Fruit fly (Drosophila melanogaster) whole organism, embryonic: Measurements from ENCODE around the gene UQCR-Q.
A peak's percentile ranks its signal among the peaks of the same experiment; 100 is the strongest.

Experiments
- B-H2 ChIP-seq: fragments of 200-800 bp; sonication (Bioruptor generic); optimal IDR thresholded peaks from 2 replicates; lab custom pipeline; 2018; ENCODE audit warnings: missing biosample characterization, mild to moderate bottlenecking, missing genetic modification characterization
- CG15073 ChIP-seq: fragments of 200-800 bp; sonication (Bioruptor generic); optimal IDR thresholded peaks from 2 replicates; lab custom pipeline; 2016; ENCODE audit warnings: missing biosample characterization, missing genetic modification characterization
- CG1603 ChIP-seq: fragments of 200-800 bp; sonication (Bioruptor generic); optimal IDR thresholded peaks from 2 replicates; lab custom pipeline; 2019; ENCODE audit warnings: missing biosample characterization, mild to moderate bottlenecking, missing genetic modification characterization, moderate library complexity
- CG16863 ChIP-seq: fragments of 200-800 bp; sonication (Bioruptor generic); optimal IDR thresholded peaks from 3 replicates; lab custom pipeline; 2016; ENCODE audit warnings: missing biosample characterization, missing genetic modification characterization
- CG31365 ChIP-seq: fragments of 200-800 bp; sonication (Bioruptor generic); optimal IDR thresholded peaks from 2 replicates; lab custom pipeline; 2018; ENCODE audit warnings: missing biosample characterization, mild to moderate bottlenecking, missing genetic modification characterization
- CG3995 ChIP-seq: fragments of 200-800 bp; sonication (Bioruptor generic); optimal IDR thresholded peaks from 3 replicates; lab custom pipeline; 2016; ENCODE audit warnings: missing biosample characterization, missing genetic modification characterization
- CG5953 ChIP-seq: fragments of 200-800 bp; sonication (Bioruptor generic); IDR thresholded peaks from 2 replicates; pipeline ENCODE4 v1.3.6; 2022; ENCODE audit warnings: missing biosample characterization, missing genetic modification characterization
- CG7271 ChIP-seq: fragments of 200-800 bp; sonication (Bioruptor generic); optimal IDR thresholded peaks from 2 replicates; lab custom pipeline; 2018; ENCODE audit warnings: missing biosample characterization, mild to moderate bottlenecking, missing genetic modification characterization, moderate library complexity
- CG7786 ChIP-seq: fragments of 200-800 bp; sonication (Bioruptor generic); optimal IDR thresholded peaks from 2 replicates; lab custom pipeline; 2016; ENCODE audit warnings: missing biosample characterization, missing genetic modification characterization
- CG7963 ChIP-seq: fragments of 200-800 bp; sonication (Bioruptor generic); IDR thresholded peaks from 3 replicates; pipeline ENCODE4 v1.3.6; 2022; ENCODE audit warnings: missing biosample characterization, missing genetic modification characterization; ENCODE audit not compliant: partially characterized antibody
- CG9817 ChIP-seq: fragments of 200-800 bp; sonication (Bioruptor generic); optimal IDR thresholded peaks from 2 replicates; lab custom pipeline; 2018; ENCODE audit warnings: missing biosample characterization, mild to moderate bottlenecking, missing genetic modification characterization, moderate library complexity
- CG9932 ChIP-seq: fragments of 200-800 bp; sonication (Bioruptor generic); IDR thresholded peaks from 2 replicates; pipeline ENCODE4 v1.3.6; 2022; ENCODE audit warnings: missing biosample characterization, missing genetic modification characterization
- Camta ChIP-seq: fragments of 200-800 bp; sonication (Bioruptor generic); optimal IDR thresholded peaks from 2 replicates; lab custom pipeline; 2016; ENCODE audit warnings: missing biosample characterization, missing genetic modification characterization
- Doc2 ChIP-seq: fragments of 200-800 bp; sonication (Bioruptor generic); IDR thresholded peaks from 2 replicates; pipeline ENCODE4 v1.3.6; 2022; ENCODE audit warnings: missing biosample characterization, missing genetic modification characterization
- H15 ChIP-seq: fragments of 200-800 bp; sonication (Bioruptor generic); IDR thresholded peaks from 3 replicates; pipeline ENCODE4 v1.3.6; 2022; ENCODE audit warnings: missing biosample characterization, missing genetic modification characterization
- HLHmδ ChIP-seq: fragments of 200-800 bp; sonication (Bioruptor generic); optimal IDR thresholded peaks from 2 replicates; lab custom pipeline; 2018; ENCODE audit warnings: missing biosample characterization, mild to moderate bottlenecking, missing genetic modification characterization, moderate library complexity
- HmgD ChIP-seq: fragments of 200-800 bp; sonication (Bioruptor generic); optimal IDR thresholded peaks from 3 replicates; lab custom pipeline; 2016; ENCODE audit warnings: missing biosample characterization, missing genetic modification characterization
- Hsf ChIP-seq: fragments of 200-800 bp; sonication (Bioruptor generic); optimal IDR thresholded peaks from 3 replicates; lab custom pipeline; 2016; ENCODE audit warnings: missing biosample characterization, missing genetic modification characterization
- MTF-1 ChIP-seq: fragments of 200-800 bp; sonication (Bioruptor generic); optimal IDR thresholded peaks from 2 replicates; lab custom pipeline; 2018; ENCODE audit warnings: missing biosample characterization, mild to moderate bottlenecking, missing genetic modification characterization, borderline replicate concordance
- NC2α ChIP-seq: fragments of 200-800 bp; sonication (Bioruptor generic); optimal IDR thresholded peaks from 2 replicates; lab custom pipeline; 2016; ENCODE audit warnings: missing biosample characterization, missing genetic modification characterization
- ato ChIP-seq: fragments of 200-800 bp; sonication (Bioruptor generic); IDR thresholded peaks from 2 replicates; pipeline ENCODE4 v1.3.6; 2022; ENCODE audit warnings: missing biosample characterization, missing genetic modification characterization; ENCODE audit not compliant: partially characterized antibody
- chm ChIP-seq: fragments of 200-800 bp; sonication (Bioruptor generic); IDR thresholded peaks from 2 replicates; pipeline ENCODE4 v1.3.6; 2022; ENCODE audit warnings: missing biosample characterization, missing genetic modification characterization
- esg ChIP-seq: fragments of 200-800 bp; sonication (Bioruptor generic); conservative IDR thresholded peaks from 2 replicates; pipeline ENCODE4 v1.3.6; 2022; ENCODE audit warnings: missing biosample characterization, missing genetic modification characterization
- fd64A ChIP-seq: fragments of 200-800 bp; sonication (Bioruptor generic); optimal IDR thresholded peaks from 3 replicates; lab custom pipeline; 2018; ENCODE audit warnings: missing biosample characterization, mild to moderate bottlenecking, missing genetic modification characterization
- gcm ChIP-seq: fragments of 200-800 bp; sonication (Bioruptor generic); optimal IDR thresholded peaks from 2 replicates; lab custom pipeline; 2019; ENCODE audit warnings: missing biosample characterization, mild to moderate bottlenecking, missing genetic modification characterization, moderate library complexity
- gem ChIP-seq: fragments of 200-800 bp; sonication (Bioruptor generic); optimal IDR thresholded peaks from 2 replicates; lab custom pipeline; 2019; ENCODE audit warnings: missing biosample characterization, mild to moderate bottlenecking, missing genetic modification characterization, moderate library complexity
- gro ChIP-seq: fragments of 200-800 bp; sonication (Bioruptor generic); optimal IDR thresholded peaks from 2 replicates; lab custom pipeline; 2016; ENCODE audit warnings: missing biosample characterization, missing genetic modification characterization
- gsb ChIP-seq: fragments of 200-800 bp; sonication (Bioruptor generic); IDR thresholded peaks from 2 replicates; pipeline ENCODE4 v1.3.6; 2022; ENCODE audit warnings: missing biosample characterization, missing genetic modification characterization
- lov ChIP-seq, 2 experiments: fragments of 200-800 bp in 1 of 2; fragments of >200 bp in 1 of 2; sonication (Bioruptor generic) in 1 of 2; IDR thresholded peaks in 1 of 2; optimal IDR thresholded peaks in 1 of 2; 2 replicates in 1 of 2; 3 replicates in 1 of 2; pipeline versions ENCODE4 v1.3.6 to Lab custom; 2017 to 2022; ENCODE audit warnings: missing biosample characterization in 1 of 2, missing genetic modification characterization in 1 of 2
- nmo ChIP-seq: fragments of 200-800 bp; sonication (Bioruptor generic); optimal IDR thresholded peaks from 2 replicates; lab custom pipeline; 2018; ENCODE audit warnings: missing biosample characterization, mild to moderate bottlenecking, missing genetic modification characterization, moderate library complexity
- oc ChIP-seq: fragments of 200-800 bp; sonication (Bioruptor generic); optimal IDR thresholded peaks from 2 replicates; lab custom pipeline; 2018; ENCODE audit warnings: missing biosample characterization, mild to moderate bottlenecking, missing genetic modification characterization, moderate library complexity
- org-1 ChIP-seq: fragments of 200-800 bp; sonication (Bioruptor generic); optimal IDR thresholded peaks from 2 replicates; lab custom pipeline; 2017; ENCODE audit warnings: missing biosample characterization, missing genetic modification characterization
- pita ChIP-seq: fragments of 200-800 bp; sonication (Bioruptor generic); optimal IDR thresholded peaks from 2 replicates; lab custom pipeline; 2017; ENCODE audit warnings: missing biosample characterization, mild to moderate bottlenecking, missing genetic modification characterization
- ro ChIP-seq: fragments of 200-800 bp; sonication (Bioruptor generic); IDR thresholded peaks from 2 replicates; pipeline ENCODE4 v1.3.6; 2022; ENCODE audit warnings: missing biosample characterization, missing genetic modification characterization
- seq ChIP-seq: fragments of 200-800 bp; sonication (Bioruptor generic); IDR thresholded peaks from 2 replicates; pipeline ENCODE4 v1.3.6; 2022; ENCODE audit warnings: missing biosample characterization, missing genetic modification characterization
- tin ChIP-seq: fragments of 200-800 bp; sonication (Bioruptor generic); optimal IDR thresholded peaks from 3 replicates; lab custom pipeline; 2016; ENCODE audit warnings: missing biosample characterization, missing genetic modification characterization
- unpg ChIP-seq: fragments of 200-800 bp; sonication (Bioruptor generic); optimal IDR thresholded peaks from 3 replicates; lab custom pipeline; 2018; ENCODE audit warnings: missing biosample characterization, mild to moderate bottlenecking, missing genetic modification characterization, moderate library complexity
- vvl ChIP-seq: fragments of 200-800 bp; sonication (Bioruptor generic); IDR thresholded peaks from 2 replicates; pipeline ENCODE4 v1.3.6; 2022; ENCODE audit warnings: missing biosample characterization, missing genetic modification characterization

UQCR-Q gene

dm6 chr3L:17513893-17514616, 39.5 kb downstream of the UQCR-Q start, which contains the start of the genes U4-U6-60K and CG7564 (continued):
- TF ChIP-seq gcm (GFP tag; lab: Kevin White, UChicago): no peak
- no peak for TF ChIP-seq HLHmδ
- 0 out of 3 replicates have a peak, but pooled peaks have one; percentile 28 for TF ChIP-seq H15 (GFP tag; lab: Robert Waterston, UW)
- no peak for TF ChIP-seq gem
- TF ChIP-seq CG9932 (GFP tag; lab: Robert Waterston, UW): peak; percentile 95
- no peak for TF ChIP-seq MTF-1 (GFP tag; lab: Kevin White, UChicago)
- TF ChIP-seq gsb (GFP tag; lab: Robert Waterston, UW): no peak
- no peak for TF ChIP-seq pita
- peak; percentile 99 for TF ChIP-seq CG3995 (GFP tag; lab: Kevin White, UChicago)
- peak; percentile 21 for TF ChIP-seq unpg (GFP tag; lab: Kevin White, UChicago)
- TF ChIP-seq CG7271 (tag; lab: Kevin White, UChicago): no peak
- no peak for TF ChIP-seq CG15073 (GFP tag; lab: Kevin White, UChicago)
- no peak for TF ChIP-seq Doc2 (GFP tag; lab: Robert Waterston, UW)
- no peak for TF ChIP-seq HmgD (GFP tag; lab: Kevin White, UChicago)
- no peak for TF ChIP-seq CG5953 (GFP tag; lab: Robert Waterston, UW)
- no peak for TF ChIP-seq gro (GFP tag; lab: Kevin White, UChicago)
- TF ChIP-seq Camta (GFP tag; lab: Kevin White, UChicago): peak; percentile 52
- no peak for TF ChIP-seq lov (optimal IDR thresholded peaks at IDR 0.05; lab: Kevin White, UChicago)
- TF ChIP-seq lov (GFP tag; IDR thresholded peaks at IDR 0.05; lab: Robert Waterston, UW): no peak
- peak; percentile 92 for TF ChIP-seq CG7963 (GFP tag; lab: Robert Waterston, UW)
- TF ChIP-seq CG7786: peak; percentile 53
- peak; percentile 75 for TF ChIP-seq Hsf (GFP tag; lab: Kevin White, UChicago)
- TF ChIP-seq seq: peak; percentile 69
- no peak for TF ChIP-seq ro (GFP tag; lab: Robert Waterston, UW)
- TF ChIP-seq org-1 (GFP tag; lab: Kevin White, UChicago): no peak
- TF ChIP-seq fd64A (GFP tag; lab: Kevin White, UChicago): no peak
- peak; percentile 84 for TF ChIP-seq ato (GFP tag; lab: Robert Waterston, UW)
- TF ChIP-seq chm (GFP tag; lab: Robert Waterston, UW): no peak
- peak; percentile 17; the same call in 1 of the 2 replicates for TF ChIP-seq esg (GFP tag; lab: Robert Waterston, UW)
- TF ChIP-seq nmo: peak; percentile 81
- TF ChIP-seq B-H2: peak; percentile 33
- TF ChIP-seq CG1603 (tag; lab: Kevin White, UChicago): peak; percentile 44
- peak; percentile 71 for TF ChIP-seq tin (GFP tag; lab: Kevin White, UChicago)
- no peak for TF ChIP-seq CG16863 (GFP tag; lab: Kevin White, UChicago)
- TF ChIP-seq vvl (GFP tag; lab: Robert Waterston, UW): peak; percentile 54
- TF ChIP-seq CG31365 (tag; lab: Kevin White, UChicago): no peak
- TF ChIP-seq NC2α (GFP tag; lab: Kevin White, UChicago): no peak
- no peak for TF ChIP-seq oc (tag; lab: Kevin White, UChicago)
- TF ChIP-seq CG9817 (tag; lab: Kevin White, UChicago): peak; percentile 63
